Worm (Caenorhabditis elegans) whole organism, late embryonic: ENCODE results near the gene degl-1.

Experiments
- C08G9.2 ChIP-seq: sonication (generic microtip); optimal IDR thresholded peaks from 2 replicates; lab custom pipeline; 2016; ENCODE audit warnings: mild to moderate bottlenecking, missing genetic modification characterization, moderate library complexity, missing compliant biosample characterization
- F13H6.1 ChIP-seq: sonication (generic microtip); optimal IDR thresholded peaks from 2 replicates; lab custom pipeline; 2016; ENCODE audit warnings: missing genetic modification characterization, missing compliant biosample characterization
- T23F11.4 ChIP-seq: fragments of 200-800 bp; sonication (Bioruptor generic); optimal IDR thresholded peaks from 2 replicates; lab custom pipeline; 2018; ENCODE audit warnings: mild to moderate bottlenecking, missing genetic modification characterization, missing compliant biosample characterization
- ama-1 ChIP-seq: fragments of 150-350 bp; optimal IDR thresholded peaks from 2 replicates; lab custom pipeline; 2014
- ceh-14 ChIP-seq: sonication (generic microtip); optimal IDR thresholded peaks from 2 replicates; lab custom pipeline; 2016; ENCODE audit warnings: missing genotype, missing genetic modification characterization, missing compliant biosample characterization
- ceh-18 ChIP-seq: sonication (generic microtip); optimal IDR thresholded peaks from 2 replicates; lab custom pipeline; 2016; ENCODE audit warnings: missing genetic modification characterization, missing compliant biosample characterization
- ceh-2 ChIP-seq: sonication (generic microtip); optimal IDR thresholded peaks from 2 replicates; lab custom pipeline; 2016; ENCODE audit warnings: missing genotype, missing genetic modification characterization, missing compliant biosample characterization
- ceh-22 ChIP-seq: sonication (generic microtip); optimal IDR thresholded peaks from 2 replicates; lab custom pipeline; 2017; ENCODE audit warnings: missing biosample characterization, missing genetic modification characterization
- ceh-24 ChIP-seq: sonication (generic microtip); optimal IDR thresholded peaks from 2 replicates; lab custom pipeline; 2016; ENCODE audit warnings: mild to moderate bottlenecking, missing genetic modification characterization, missing compliant biosample characterization
- ceh-31 ChIP-seq: sonication (generic microtip); optimal IDR thresholded peaks from 2 replicates; lab custom pipeline; 2016; ENCODE audit warnings: missing genetic modification characterization, missing compliant biosample characterization
- ceh-48 ChIP-seq: sonication (generic microtip); optimal IDR thresholded peaks from 2 replicates; lab custom pipeline; 2016; ENCODE audit warnings: missing genetic modification characterization, inconsistent platforms, missing compliant biosample characterization
- che-1 ChIP-seq: sonication (generic microtip); optimal IDR thresholded peaks from 2 replicates; lab custom pipeline; 2016; ENCODE audit warnings: mild to moderate bottlenecking, missing genetic modification characterization, missing compliant biosample characterization
- dmd-4 ChIP-seq: sonication (generic microtip); optimal IDR thresholded peaks from 2 replicates; lab custom pipeline; 2016; ENCODE audit warnings: borderline replicate concordance, missing genetic modification characterization, missing compliant biosample characterization
- elt-4 ChIP-seq: sonication (generic microtip); optimal IDR thresholded peaks from 2 replicates; lab custom pipeline; 2016; ENCODE audit warnings: missing genetic modification characterization, missing compliant biosample characterization
- ets-4 ChIP-seq: sonication (generic microtip); optimal IDR thresholded peaks from 2 replicates; lab custom pipeline; 2016; ENCODE audit warnings: missing genetic modification characterization, missing compliant biosample characterization
- eyg-1 ChIP-seq: sonication (generic microtip); optimal IDR thresholded peaks from 2 replicates; lab custom pipeline; 2016; ENCODE audit warnings: missing genotype, missing genetic modification characterization, missing compliant biosample characterization
- fax-1 ChIP-seq: sonication (generic microtip); optimal IDR thresholded peaks from 2 replicates; lab custom pipeline; 2016; ENCODE audit warnings: missing genotype, missing genetic modification characterization, missing compliant biosample characterization
- hlh-13 ChIP-seq: fragments of 200-800 bp; sonication (Bioruptor generic); optimal IDR thresholded peaks from 2 replicates; lab custom pipeline; 2018; ENCODE audit warnings: mild to moderate bottlenecking, missing genetic modification characterization, missing compliant biosample characterization
- hlh-15 ChIP-seq: sonication (generic microtip); optimal IDR thresholded peaks from 2 replicates; lab custom pipeline; 2016; ENCODE audit warnings: missing genetic modification characterization, missing compliant biosample characterization
- hlh-30 ChIP-seq: sonication (generic microtip); optimal IDR thresholded peaks from 2 replicates; lab custom pipeline; 2017; ENCODE audit warnings: antibody characterized with exemption, missing genetic modification characterization, missing compliant biosample characterization; ENCODE audit not compliant: insufficient read depth
- hlh-6 ChIP-seq: sonication (generic microtip); optimal IDR thresholded peaks from 2 replicates; lab custom pipeline; 2016; ENCODE audit warnings: missing genotype, missing genetic modification characterization, missing compliant biosample characterization
- hlh-8 ChIP-seq: sonication (generic microtip); optimal IDR thresholded peaks from 2 replicates; lab custom pipeline; 2016; ENCODE audit warnings: missing genotype, missing genetic modification characterization, missing compliant biosample characterization
- lin-11 ChIP-seq: fragments of 200-800 bp; sonication (Bioruptor generic); optimal IDR thresholded peaks from 2 replicates; lab custom pipeline; 2018; ENCODE audit warnings: mild to moderate bottlenecking, missing genetic modification characterization, missing compliant biosample characterization
- madf-2 ChIP-seq: sonication (generic microtip); optimal IDR thresholded peaks from 2 replicates; lab custom pipeline; 2017; ENCODE audit warnings: missing genetic modification characterization, missing compliant biosample characterization
- mec-3 ChIP-seq: sonication (generic microtip); optimal IDR thresholded peaks from 2 replicates; lab custom pipeline; 2016; ENCODE audit warnings: borderline replicate concordance, missing genetic modification characterization, missing compliant biosample characterization
- npax-4 ChIP-seq: sonication (generic microtip); optimal IDR thresholded peaks from 2 replicates; lab custom pipeline; 2016; ENCODE audit warnings: missing genetic modification characterization, missing compliant biosample characterization
- odd-2 ChIP-seq: sonication (generic microtip); optimal IDR thresholded peaks from 2 replicates; lab custom pipeline; 2017; ENCODE audit warnings: antibody characterized with exemption, mild to moderate bottlenecking, missing genetic modification characterization, missing compliant biosample characterization
- pax-1 ChIP-seq: fragments of 150-350 bp; optimal IDR thresholded peaks from 2 replicates; lab custom pipeline; 2014; ENCODE audit warnings: missing biosample characterization, missing genetic modification characterization
- pha-4 ChIP-seq: fragments of 150-350 bp; optimal IDR thresholded peaks from 2 replicates; lab custom pipeline; 2018; ENCODE audit warnings: missing biosample characterization, missing genetic modification reagents, missing genetic modification characterization
- pqm-1 ChIP-seq: sonication (generic microtip); optimal IDR thresholded peaks from 2 replicates; lab custom pipeline; 2016; ENCODE audit warnings: missing genetic modification characterization, missing compliant biosample characterization
- sdc-2 ChIP-seq: sonication (generic microtip); optimal IDR thresholded peaks from 2 replicates; lab custom pipeline; 2016; ENCODE audit warnings: missing genotype, missing genetic modification characterization, missing compliant biosample characterization
- sox-4 ChIP-seq: sonication (generic microtip); optimal IDR thresholded peaks from 2 replicates; lab custom pipeline; 2017; ENCODE audit warnings: mild to moderate bottlenecking, missing genetic modification characterization, inconsistent platforms, missing compliant biosample characterization
- syd-9 ChIP-seq: sonication (generic microtip); optimal IDR thresholded peaks from 2 replicates; lab custom pipeline; 2016; ENCODE audit warnings: mild to moderate bottlenecking, missing genetic modification characterization, moderate library complexity, missing compliant biosample characterization
- tbx-2 ChIP-seq: sonication (generic microtip); optimal IDR thresholded peaks from 2 replicates; lab custom pipeline; 2016; ENCODE audit warnings: missing genetic modification characterization, missing compliant biosample characterization
- unc-3 ChIP-seq, 2 experiments: fragments of 200-800 bp in 1 of 2; sonication (Bioruptor generic) in 1 of 2; sonication (generic microtip) in 1 of 2; conservative IDR thresholded peaks in 1 of 2; optimal IDR thresholded peaks in 1 of 2; 2 replicates each; pipeline versions ENCODE4 v1.3.6 to Lab custom; 2016 to 2022; ENCODE audit warnings: missing compliant biosample characterization in 2 of 2, missing genetic modification characterization in 2 of 2, missing genetic modification reagents in 1 of 2
- unc-42 ChIP-seq: sonication (generic microtip); optimal IDR thresholded peaks from 2 replicates; lab custom pipeline; 2016; ENCODE audit warnings: missing genotype, missing genetic modification characterization, missing compliant biosample characterization
- unc-55 ChIP-seq: sonication (generic microtip); optimal IDR thresholded peaks from 2 replicates; lab custom pipeline; 2017; ENCODE audit warnings: missing biosample characterization, missing genetic modification reagents, missing genetic modification characterization
- zip-5 ChIP-seq: sonication (generic microtip); optimal IDR thresholded peaks from 2 replicates; lab custom pipeline; 2016; ENCODE audit warnings: missing genetic modification characterization, missing compliant biosample characterization
- ztf-16 ChIP-seq: sonication (generic microtip); optimal IDR thresholded peaks from 2 replicates; lab custom pipeline; 2017; ENCODE audit warnings: missing genetic modification characterization, missing compliant biosample characterization

Gene degl-1

DNA sequence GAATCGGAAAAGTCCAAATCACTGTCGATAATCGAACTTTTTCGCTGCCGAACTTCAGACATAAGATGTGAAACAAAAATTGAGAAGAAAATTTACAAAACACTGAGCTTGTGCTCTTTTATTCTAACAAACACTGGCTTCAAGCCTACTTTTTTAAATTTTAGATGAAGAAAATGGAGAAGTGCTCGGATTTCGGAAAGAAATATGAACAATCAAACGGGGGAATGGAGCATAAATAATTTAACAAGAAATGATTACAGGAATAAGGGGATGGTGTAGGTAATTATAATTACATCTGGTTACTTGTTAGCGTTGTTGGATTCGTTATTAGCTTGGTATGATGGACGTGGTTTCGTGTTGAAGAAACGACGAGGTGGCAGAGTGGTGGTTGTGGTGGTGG, at the start of gene degl-1:
Gene degl-1, minus strand, starts transcription at position 101 of the 400 bp plus-strand sequence.
- TF ChIP-seq elt-4 (tag; lab: Kevin White, UChicago) (no peak), sox-4 (tag; lab: Kevin White, UChicago) (no peak), pax-1 (tag; lab: Kevin White, UChicago) (no peak), ztf-16 (no peak), ceh-14 (tag; lab: Kevin White, UChicago) (no peak), hlh-30 (tag; lab: Kevin White, UChicago) (no peak), hlh-15 (tag; lab: Kevin White, UChicago) (no peak), hlh-13 (GFP tag; lab: Kevin White, UChicago) (no peak), fax-1 (tag; lab: Kevin White, UChicago) (no peak), ceh-48 (tag; lab: Kevin White, UChicago) (no peak), sdc-2 (tag; lab: Kevin White, UChicago) (no peak), pqm-1 (tag; lab: Kevin White, UChicago) (no peak), dmd-4 (tag; lab: Kevin White, UChicago) (no peak), hlh-8 (tag; lab: Kevin White, UChicago) (no peak), syd-9 (no peak), unc-55 (no peak)

DNA sequence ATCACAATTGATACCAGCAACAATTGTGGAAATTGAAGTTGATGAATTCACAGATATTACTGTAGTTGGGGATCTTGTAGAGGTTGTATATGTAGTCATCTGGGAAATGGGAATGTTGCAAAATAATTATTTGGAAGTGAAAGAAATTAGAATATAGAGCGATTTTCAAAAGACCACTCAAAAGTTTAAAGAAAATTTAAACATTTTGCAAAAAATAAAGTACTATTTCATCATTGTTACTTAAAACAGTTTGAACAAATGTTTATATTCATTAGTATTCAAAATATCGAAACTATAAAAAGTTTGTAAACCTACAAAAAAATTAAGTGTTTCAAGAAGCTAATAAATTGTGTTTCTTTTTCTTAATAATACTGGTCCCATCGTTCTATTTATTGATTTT, 45.1 kb upstream of the degl-1 start, which contains the start of gene Y57G11C.46:
Gene Y57G11C.46, minus strand, starts transcription at position 101 of the 400 bp plus-strand sequence.
- no peak for TF ChIP-seq F13H6.1 (tag; lab: Kevin White, UChicago)
- no peak for TF ChIP-seq hlh-15 (tag; lab: Kevin White, UChicago)
- no peak for TF ChIP-seq ets-4 (tag; lab: Kevin White, UChicago)
- TF ChIP-seq pax-1 (tag; lab: Kevin White, UChicago), result no peak
- TF ChIP-seq mec-3 (tag; lab: Kevin White, UChicago), result no peak
- TF ChIP-seq lin-11 (tag; lab: Kevin White, UChicago), result no peak
- no peak for TF ChIP-seq C08G9.2
- TF ChIP-seq unc-3 (GFP tag; conservative IDR thresholded peaks at IDR 0.05; lab: Robert Waterston, UW), result no peak
- no peak for TF ChIP-seq unc-3 (tag; optimal IDR thresholded peaks at IDR 0.05; lab: Kevin White, UChicago)
- TF ChIP-seq hlh-6 (tag; lab: Kevin White, UChicago), result no peak
- no peak for TF ChIP-seq pha-4 (tag; lab: Kevin White, UChicago)
- TF ChIP-seq odd-2 (tag; lab: Kevin White, UChicago), result no peak
- TF ChIP-seq T23F11.4 (GFP tag; lab: Kevin White, UChicago), result no peak
- no peak for TF ChIP-seq ceh-22 (tag; lab: Kevin White, UChicago)
- no peak for TF ChIP-seq ama-1 (lab: Kevin White, UChicago)
- no peak for TF ChIP-seq ceh-14 (tag; lab: Kevin White, UChicago)
- TF ChIP-seq npax-4 (tag; lab: Kevin White, UChicago), result no peak
- TF ChIP-seq eyg-1, result no peak

DNA sequence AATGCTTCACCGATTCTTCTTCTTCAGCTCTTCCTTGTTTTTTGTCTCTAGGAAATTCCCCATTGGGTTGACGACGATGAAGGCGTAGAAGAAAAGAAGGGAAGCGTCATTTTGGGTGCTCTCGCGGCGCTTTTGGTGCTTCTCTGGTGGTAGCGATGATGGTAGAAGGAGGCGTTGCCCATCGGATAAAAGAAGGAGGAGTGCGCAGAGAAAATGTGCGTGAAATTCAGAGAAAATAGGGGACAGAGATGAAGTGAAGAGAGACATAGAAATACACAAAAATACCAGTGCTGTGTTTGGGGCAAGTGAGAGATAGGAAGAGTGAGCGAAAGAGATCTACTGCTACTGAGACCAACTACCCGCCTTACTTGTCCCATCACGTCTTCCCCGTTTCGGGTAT, 35.7 kb upstream of the degl-1 start, which contains the start of gene oig-5:
Gene oig-5, plus strand, starts transcription at position 301 of the 400 bp plus-strand sequence.
- no peak for TF ChIP-seq madf-2 (tag; lab: Kevin White, UChicago)
- peak; percentile 9 for TF ChIP-seq ceh-31 (tag; lab: Kevin White, UChicago)
- TF ChIP-seq, all 69 proteins: peak for 1

DNA sequence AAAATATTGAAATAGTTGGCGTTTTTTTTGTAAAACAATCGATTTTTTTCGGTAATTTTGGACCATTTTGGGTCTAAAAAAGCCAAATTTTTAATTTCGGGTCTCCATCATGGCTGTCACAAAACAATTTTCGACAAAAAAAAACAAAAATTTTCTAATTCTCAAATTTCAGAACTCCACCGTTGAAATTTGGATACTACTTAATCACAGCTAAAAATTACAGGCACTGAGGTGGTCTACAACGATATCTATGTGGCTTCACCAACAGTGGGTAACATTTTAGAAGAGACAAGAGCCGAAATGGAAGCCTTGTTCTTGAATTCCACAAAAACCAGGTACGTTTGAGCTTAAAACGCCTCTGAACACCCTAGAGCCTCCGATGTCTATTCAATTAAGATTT, 31.1 kb upstream of the degl-1 start, which contains the start of gene Y57G11C.1142:
Gene Y57G11C.1142, plus strand, starts transcription at position 301 of the 400 bp plus-strand sequence.
- TF ChIP-seq madf-2 (tag; lab: Kevin White, UChicago) (no peak), tbx-2 (tag; lab: Kevin White, UChicago) (no peak), zip-5 (tag; lab: Kevin White, UChicago) (no peak), ceh-18 (tag; lab: Kevin White, UChicago) (no peak), ceh-2 (tag; lab: Kevin White, UChicago) (no peak), mec-3 (tag; lab: Kevin White, UChicago) (no peak), ztf-16 (no peak), unc-42 (tag; lab: Kevin White, UChicago) (no peak), che-1 (tag; lab: Kevin White, UChicago) (no peak), odd-2 (tag; lab: Kevin White, UChicago) (no peak), ceh-24 (tag; lab: Kevin White, UChicago) (no peak), pax-1 (tag; lab: Kevin White, UChicago) (no peak), hlh-13 (GFP tag; lab: Kevin White, UChicago) (no peak), syd-9 (no peak)
